Worm (Caenorhabditis elegans) whole organism, late embryonic: ENCODE data around the gene swt-2.

Experiments
- C38D4.7 ChIP-seq: fragments of 200-800 bp; sonication (Bioruptor generic); optimal IDR thresholded peaks from 2 replicates; lab custom pipeline; 2018; ENCODE audit warnings: mild to moderate bottlenecking, missing genetic modification characterization, moderate library complexity, missing compliant biosample characterization
- F13H6.1 ChIP-seq: sonication (generic microtip); optimal IDR thresholded peaks from 2 replicates; lab custom pipeline; 2016; ENCODE audit warnings: missing genetic modification characterization, missing compliant biosample characterization
- ama-1 ChIP-seq: fragments of 150-350 bp; optimal IDR thresholded peaks from 2 replicates; lab custom pipeline; 2014

ce11 chrV:7492924-7493323, 37.0 kb upstream of the swt-2 start, which contains the start of gene srbc-10:
- no peak for TF ChIP-seq F13H6.1 (tag; lab: Kevin White, UChicago)
- no peak for TF ChIP-seq C38D4.7 (GFP tag; lab: Kevin White, UChicago)
- no peak for TF ChIP-seq ama-1 (lab: Kevin White, UChicago)
